Worm (Caenorhabditis elegans) whole organism, L1 larva: Measurements from ENCODE around the gene C52B9.19.

Experiments
- ama-1 ChIP-seq: fragments of 150-350 bp; optimal IDR thresholded peaks from 2 replicates; lab custom pipeline; 2014
- dpl-1 ChIP-seq, 3 experiments: fragments of 150-350 bp in 2 of 3; sonication (generic microtip) in 1 of 3; optimal IDR thresholded peaks; 2 replicates each; lab custom pipeline; 2014 to 2017; ENCODE audit warnings: missing biosample characterization in 3 of 3, missing genetic modification characterization in 3 of 3, missing genetic modification reagents in 3 of 3
- lsy-2 ChIP-seq, 2 experiments: fragments of 150-350 bp; optimal IDR thresholded peaks; 2 replicates each; lab custom pipeline; 2014; ENCODE audit warnings: missing biosample characterization in 2 of 2, missing genetic modification characterization in 2 of 2
- rnt-1 ChIP-seq: sonication (generic microtip); optimal IDR thresholded peaks from 2 replicates; lab custom pipeline; 2016; ENCODE audit warnings: mild to moderate bottlenecking, missing genetic modification characterization, moderate library complexity, missing compliant biosample characterization

DNA sequence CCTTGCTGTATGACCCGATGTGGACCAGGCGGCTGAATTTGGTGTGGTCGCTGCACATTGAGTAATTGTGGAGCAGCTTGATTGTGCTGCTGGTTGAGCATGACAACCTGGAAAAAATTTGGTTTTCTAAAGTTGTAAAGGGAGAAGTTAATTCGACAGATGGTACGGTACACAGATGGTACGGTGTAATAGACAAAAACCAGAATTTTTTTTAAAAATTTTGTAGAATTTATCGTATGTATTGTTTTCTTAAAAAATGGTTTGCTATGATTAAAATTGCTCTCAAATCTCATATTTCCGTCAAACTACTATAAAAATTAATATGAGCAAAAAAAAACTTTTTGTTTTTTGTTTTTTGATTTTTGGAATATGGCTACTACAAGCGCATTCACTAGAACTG is 24.5 kb downstream of the C52B9.19 start, which contains the start of gene pqn-15:
- TF ChIP-seq rnt-1 (tag; lab: Kevin White, UChicago), result no peak
- no peak for TF ChIP-seq lsy-2 (tag; optimal IDR thresholded peaks at IDR 0.05; lab: Kevin White, UChicago)
- no peak for TF ChIP-seq dpl-1 (GFP tag; optimal IDR thresholded peaks at IDR 0.05; lab: Kevin White, UChicago)
- TF ChIP-seq ama-1 (lab: Kevin White, UChicago), result no peak
